Worm (Caenorhabditis elegans): ENCODE data around the gene srab-13.

Gene srab-13

DNA sequence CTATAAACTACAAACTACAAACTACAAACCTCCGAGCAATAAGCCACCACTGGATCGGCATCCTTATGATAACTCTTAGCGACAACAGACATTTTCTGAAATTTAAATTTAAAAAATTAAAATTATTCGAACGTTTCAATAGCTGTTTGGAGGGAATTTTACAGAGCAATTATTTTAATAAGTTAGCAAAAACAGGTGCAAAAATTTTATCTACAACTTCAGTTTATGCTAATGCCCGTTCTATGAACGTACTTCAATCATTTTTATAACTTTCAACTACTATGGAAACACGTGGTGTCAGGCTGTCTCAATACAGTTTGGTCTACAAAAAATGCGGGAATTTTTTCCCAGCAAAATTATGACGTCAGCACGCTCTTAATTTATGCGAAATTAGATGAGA is 25.8 kb upstream of the srab-13 start, which contains the start of gene comt-5:
Gene comt-5, minus strand, starts transcription at position 101 of the 400 bp plus-strand sequence.
- no peak for TF ChIP-seq nhr-76 (tag; optimal IDR thresholded peaks at IDR 0.05)
- no peak for TF ChIP-seq sem-2 (GFP tag; optimal IDR thresholded peaks at IDR 0.05)
- no peak for TF ChIP-seq unc-39 (tag; optimal IDR thresholded peaks at IDR 0.05)
- TF ChIP-seq ceh-83 (GFP tag; optimal IDR thresholded peaks at IDR 0.05), result no peak
- no peak for TF ChIP-seq sptf-1 (tag; optimal IDR thresholded peaks at IDR 0.05)
- TF ChIP-seq lin-32 (GFP tag; optimal IDR thresholded peaks at IDR 0.05), result no peak
- TF ChIP-seq pha-4 (tag; optimal IDR thresholded peaks at IDR 0.05), result no peak
- TF ChIP-seq ceh-43 (GFP tag; optimal IDR thresholded peaks at IDR 0.05), result no peak
- no peak for TF ChIP-seq mab-5 (tag; optimal IDR thresholded peaks at IDR 0.05)
- no peak for TF ChIP-seq cnd-1 (tag; optimal IDR thresholded peaks at IDR 0.05)
- TF ChIP-seq snpc-4 (tag; optimal IDR thresholded peaks at IDR 0.05), result no peak
- TF ChIP-seq bed-3 (GFP tag; optimal IDR thresholded peaks at IDR 0.05), result no peak
- TF ChIP-seq unc-120 (tag; optimal IDR thresholded peaks at IDR 0.05; ENCODE audit: poor library complexity, severe bottlenecking), result no peak
- no peak for TF ChIP-seq elt-3 (tag; optimal IDR thresholded peaks at IDR 0.05)
- no peak for TF ChIP-seq mep-1 (tag; optimal IDR thresholded peaks at IDR 0.05)
- no peak for TF ChIP-seq ceh-39 (tag; optimal IDR thresholded peaks at IDR 0.05)
- no peak for TF ChIP-seq tbx-8 (GFP tag; optimal IDR thresholded peaks at IDR 0.05)
- TF ChIP-seq unc-62 (GFP tag; optimal IDR thresholded peaks at IDR 0.05), result no peak
- no peak for TF ChIP-seq ham-2 (GFP tag; optimal IDR thresholded peaks at IDR 0.05)
- TF ChIP-seq drap-1 (GFP tag; optimal IDR thresholded peaks at IDR 0.05), result no peak

DNA sequence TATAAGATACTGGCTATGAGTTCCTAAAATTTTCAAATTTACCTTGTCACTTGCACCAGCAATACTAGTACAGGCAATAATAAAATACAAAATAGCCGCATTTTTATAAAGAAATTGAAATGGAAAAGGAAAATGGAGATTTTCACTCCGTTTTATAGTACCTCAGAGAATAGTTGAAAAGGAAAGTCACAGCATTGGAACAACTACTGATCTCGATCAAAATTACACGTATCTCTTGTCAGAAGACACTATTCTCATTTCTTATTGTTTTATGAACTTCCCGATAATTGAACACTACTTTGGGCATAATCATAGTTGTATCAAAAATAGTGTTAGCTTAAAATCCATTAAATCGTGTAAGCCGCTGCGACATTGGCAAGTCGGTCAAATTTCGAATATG is 23.8 kb upstream of the srab-13 start, which contains the start of gene Y40B10A.11:
Gene Y40B10A.11, minus strand, starts transcription at position 101 of the 400 bp plus-strand sequence.
- no peak for TF ChIP-seq hlh-1 (tag; optimal IDR thresholded peaks at IDR 0.05)
- no peak for TF ChIP-seq nhr-28 (tag; optimal IDR thresholded peaks at IDR 0.05)
- TF ChIP-seq ceh-83 (GFP tag; optimal IDR thresholded peaks at IDR 0.05), result no peak
- TF ChIP-seq ztf-11 (tag; optimal IDR thresholded peaks at IDR 0.05), result no peak
- TF ChIP-seq unc-39 (tag; optimal IDR thresholded peaks at IDR 0.05), result no peak
- TF ChIP-seq nhr-12 (tag; optimal IDR thresholded peaks at IDR 0.05), result no peak
- no peak for TF ChIP-seq lsy-2 (tag; optimal IDR thresholded peaks at IDR 0.05)
- no peak for TF ChIP-seq mep-1 (tag; optimal IDR thresholded peaks at IDR 0.05)
- no peak for TF ChIP-seq ceh-39 (tag; optimal IDR thresholded peaks at IDR 0.05)
- no peak for TF ChIP-seq lin-32 (GFP tag; optimal IDR thresholded peaks at IDR 0.05)
- TF ChIP-seq nhr-2 (tag; optimal IDR thresholded peaks at IDR 0.05), result no peak
- TF ChIP-seq ces-1 (GFP tag; optimal IDR thresholded peaks at IDR 0.05), result no peak
- no peak for TF ChIP-seq unc-62 (GFP tag; optimal IDR thresholded peaks at IDR 0.05)
- no peak for TF ChIP-seq ceh-43 (GFP tag; optimal IDR thresholded peaks at IDR 0.05)
- TF ChIP-seq sptf-1 (tag; optimal IDR thresholded peaks at IDR 0.05), result no peak
- no peak for TF ChIP-seq elt-1 (tag; optimal IDR thresholded peaks at IDR 0.05; ENCODE audit: borderline replicate concordance, insufficient read depth)

DNA sequence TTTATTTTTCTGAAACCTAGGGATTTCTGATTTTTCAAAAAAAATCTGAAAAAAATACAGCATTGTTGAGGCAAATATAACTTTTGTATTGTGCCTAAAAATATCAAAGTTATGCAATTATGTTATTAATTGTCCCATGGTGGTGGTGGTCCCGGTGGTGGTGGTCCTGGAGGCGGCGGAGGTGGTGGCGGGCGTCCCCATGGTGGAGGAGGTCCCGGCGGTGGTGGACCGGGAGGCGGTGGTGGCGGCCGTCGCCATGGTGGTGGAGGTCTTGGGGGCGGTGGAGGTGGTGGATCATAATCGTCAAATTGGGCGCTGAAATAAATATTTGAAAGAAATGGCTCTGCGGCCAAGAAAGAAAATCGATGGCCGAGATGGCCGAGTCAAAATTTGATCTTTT is 23.1 kb upstream of the srab-13 start:
- TF ChIP-seq nhr-237 (tag; optimal IDR thresholded peaks at IDR 0.05), result no peak
- no peak for TF ChIP-seq pha-4 (tag; optimal IDR thresholded peaks at IDR 0.05)
- TF ChIP-seq ceh-43 (GFP tag; optimal IDR thresholded peaks at IDR 0.05), result no peak
- TF ChIP-seq ces-1 (GFP tag; optimal IDR thresholded peaks at IDR 0.05), result no peak
- no peak for TF ChIP-seq elt-3 (tag; optimal IDR thresholded peaks at IDR 0.05)
- TF ChIP-seq blmp-1 (tag; optimal IDR thresholded peaks at IDR 0.05), result no peak
- TF ChIP-seq ztf-11 (tag; optimal IDR thresholded peaks at IDR 0.05), result no peak
- TF ChIP-seq ceh-39 (tag; optimal IDR thresholded peaks at IDR 0.05), result no peak
- no peak for TF ChIP-seq flh-1 (GFP tag; optimal IDR thresholded peaks at IDR 0.05)
- no peak for TF ChIP-seq cnd-1 (tag; optimal IDR thresholded peaks at IDR 0.05)

DNA sequence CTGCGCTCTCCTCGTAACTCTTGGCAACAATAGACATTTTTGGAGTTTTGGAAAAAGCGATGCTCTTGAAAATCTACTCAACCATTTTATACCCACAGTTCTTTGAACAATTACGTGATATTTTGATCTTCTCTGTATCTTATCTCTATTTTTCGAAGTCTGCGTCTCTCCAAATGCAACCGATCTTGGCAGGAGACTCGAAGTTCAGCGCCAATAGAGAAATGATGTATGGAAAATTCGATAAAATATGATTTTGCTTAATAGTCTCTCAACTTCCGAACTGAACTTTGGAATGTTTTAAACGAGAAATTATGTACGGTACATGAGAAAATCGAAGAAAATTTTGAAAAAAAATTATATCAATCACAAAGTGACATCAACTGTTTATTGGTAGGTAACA is 22.4 kb upstream of the srab-13 start, which contains the start of gene comt-4:
Gene comt-4, minus strand, starts transcription at position 50 of the 400 bp plus-strand sequence.
- TF ChIP-seq ham-2 (GFP tag; optimal IDR thresholded peaks at IDR 0.05) (no peak), ceh-43 (GFP tag; optimal IDR thresholded peaks at IDR 0.05) (no peak), drap-1 (GFP tag; optimal IDR thresholded peaks at IDR 0.05) (no peak)

DNA sequence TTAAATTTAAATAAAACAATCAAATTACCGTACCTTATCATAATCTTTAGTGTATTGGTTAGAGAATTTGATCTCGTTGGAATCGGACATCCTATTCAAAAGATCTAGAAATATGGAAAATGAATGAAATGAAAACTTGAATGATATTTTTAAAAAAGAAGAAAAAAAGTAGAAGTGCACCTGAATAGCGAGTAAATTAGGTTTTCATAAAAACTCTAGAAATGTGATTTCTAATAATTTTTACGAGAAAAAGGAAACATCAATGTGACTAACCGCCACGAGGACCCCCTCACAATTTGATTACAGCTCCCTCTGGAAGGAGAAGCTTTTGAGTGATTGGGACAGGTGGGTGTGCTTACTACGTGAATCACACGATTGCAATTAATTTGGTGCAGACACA is 18.3 kb upstream of the srab-13 start, which contains the start of gene Y40B10A.5:
Gene Y40B10A.5, minus strand, starts transcription at position 101 of the 400 bp plus-strand sequence.
- TF ChIP-seq snpc-4 (tag; optimal IDR thresholded peaks at IDR 0.05) (no peak), ceh-43 (GFP tag; optimal IDR thresholded peaks at IDR 0.05) (no peak), drap-1 (GFP tag; optimal IDR thresholded peaks at IDR 0.05) (no peak), lin-13 (tag; optimal IDR thresholded peaks at IDR 0.05) (no peak), elt-3 (tag; optimal IDR thresholded peaks at IDR 0.05) (no peak), zip-8 (tag; optimal IDR thresholded peaks at IDR 0.05) (no peak), nhr-12 (tag; optimal IDR thresholded peaks at IDR 0.05) (no peak), sem-2 (GFP tag; optimal IDR thresholded peaks at IDR 0.05) (no peak), bed-3 (GFP tag; optimal IDR thresholded peaks at IDR 0.05) (no peak), nhr-76 (tag; optimal IDR thresholded peaks at IDR 0.05) (no peak), ceh-39 (tag; optimal IDR thresholded peaks at IDR 0.05) (no peak), lsy-2 (tag; optimal IDR thresholded peaks at IDR 0.05) (no peak)
